Worm (Caenorhabditis elegans): ENCODE data around the gene ptp-2.

ce11 chrII:5884252-5884651 lies 34.2 kb upstream of the ptp-2 start, which contains the start of gene rfip-1:
- TF ChIP-seq tbx-2 (tag; optimal IDR thresholded peaks at IDR 0.05) (no peak), ama-1 (optimal IDR thresholded peaks at IDR 0.05) (no peak), nhr-11 (tag; optimal IDR thresholded peaks at IDR 0.05) (no peak), ets-4 (tag; optimal IDR thresholded peaks at IDR 0.05) (no peak), lin-11 (tag; optimal IDR thresholded peaks at IDR 0.05) (no peak), pag-3 (tag; optimal IDR thresholded peaks at IDR 0.05; ENCODE audit: borderline replicate concordance) (no peak), C38D4.7 (GFP tag; optimal IDR thresholded peaks at IDR 0.05) (no peak)

All from whole organism, late embryonic.